Worm (Caenorhabditis elegans) whole organism, L3 larva: ENCODE results near the gene cnc-9.
A peak's percentile ranks its signal among the peaks of the same experiment; 100 is the strongest.

Source experiments
- daf-12 ChIP-seq: fragments of 150-350 bp; optimal IDR thresholded peaks from 2 replicates; lab custom pipeline; 2014; ENCODE audit warnings: missing biosample characterization, missing genetic modification reagents, missing genetic modification characterization
- elt-2 ChIP-seq: sonication (generic microtip); optimal IDR thresholded peaks from 2 replicates; lab custom pipeline; 2016; ENCODE audit warnings: missing genetic modification reagents, mild to moderate bottlenecking, missing genetic modification characterization, missing compliant biosample characterization
- nhr-11 ChIP-seq: fragments of 150-350 bp; optimal IDR thresholded peaks from 2 replicates; lab custom pipeline; 2014; ENCODE audit warnings: missing biosample characterization, missing genetic modification characterization
- nhr-23 ChIP-seq: fragments of 150-350 bp; optimal IDR thresholded peaks from 2 replicates; lab custom pipeline; 2014; ENCODE audit warnings: missing biosample characterization, missing genetic modification reagents, missing genetic modification characterization
- snpc-4 ChIP-seq: fragments of 150-350 bp; optimal IDR thresholded peaks from 2 replicates; lab custom pipeline; 2014; ENCODE audit warnings: missing biosample characterization, missing genetic modification characterization
- ztf-11 ChIP-seq: fragments of 150-350 bp; optimal IDR thresholded peaks from 2 replicates; lab custom pipeline; 2014; ENCODE audit warnings: missing biosample characterization, missing genetic modification characterization

- TF ChIP-seq nhr-11 (tag; lab: Kevin White, UChicago) (no peak), snpc-4 (tag; lab: Kevin White, UChicago) (no peak), elt-2 (tag; lab: Kevin White, UChicago) (peak; percentile 42), daf-12 (tag; lab: Kevin White, UChicago) (no peak), nhr-23 (tag; lab: Kevin White, UChicago) (peak; percentile 6), ztf-11 (tag; lab: Kevin White, UChicago) (no peak)
Measured at ce11 chrV:7432441-7433146, 32.6 kb upstream of the cnc-9 start.
